Fruit fly (Drosophila melanogaster): ENCODE data around the gene CG3847.

dm6 chrX:6301052-6301451 lies 45.9 kb upstream of the CG3847 start, which contains the start of gene CG12219:
- TF ChIP-seq Rel (GFP tag; optimal IDR thresholded peaks at IDR 0.05) (no peak), Rel (tag; optimal IDR thresholded peaks at IDR 0.05) (peak; percentile 71), Vsx2 (GFP tag; optimal IDR thresholded peaks at IDR 0.05; ENCODE audit: partially characterized antibody) (no peak), pan (optimal IDR thresholded peaks at IDR 0.05) (no peak), HLH106 (tag; optimal IDR thresholded peaks at IDR 0.05) (no peak), Dfd (GFP tag; optimal IDR thresholded peaks at IDR 0.05) (no peak), OdsH (GFP tag; optimal IDR thresholded peaks at IDR 0.05) (no peak), psq (GFP tag; optimal IDR thresholded peaks at IDR 0.05) (no peak), usp (GFP tag; optimal IDR thresholded peaks at IDR 0.05) (no peak), Sp1 (GFP tag; optimal IDR thresholded peaks at IDR 0.05) (no peak), ey (GFP tag; optimal IDR thresholded peaks at IDR 0.05) (no peak), br (GFP tag; optimal IDR thresholded peaks at IDR 0.05) (no peak), lola (GFP tag; optimal IDR thresholded peaks at IDR 0.05) (no peak), Dif (GFP tag; optimal IDR thresholded peaks at IDR 0.05; ENCODE audit: partially characterized antibody) (no peak), CG32264 (GFP tag; optimal IDR thresholded peaks at IDR 0.05) (no peak)

Data from whole organism, wandering third instar larva.